Worm (Caenorhabditis elegans) whole organism, young adult: ENCODE results near the gene R05A10.1.

Source experiments
- B0019.2 ChIP-seq: fragments of 200-800 bp; sonication (Bioruptor generic); conservative IDR thresholded peaks from 2 replicates; pipeline ENCODE4 v1.3.6; 2022; ENCODE audit warnings: missing genetic modification reagents, missing genetic modification characterization, missing compliant biosample characterization
- B0261.1 ChIP-seq: sonication (generic microtip); optimal IDR thresholded peaks from 2 replicates; lab custom pipeline; 2016; ENCODE audit warnings: mild to moderate bottlenecking, missing genetic modification characterization, moderate library complexity, missing compliant biosample characterization
- B0336.3 ChIP-seq: fragments of 200-800 bp; sonication (Bioruptor generic); IDR thresholded peaks from 2 replicates; pipeline ENCODE4 v1.3.6; 2022; ENCODE audit warnings: missing genetic modification characterization, missing compliant biosample characterization
- C06A6.2 ChIP-seq: fragments of 200-800 bp; sonication (Bioruptor generic); conservative IDR thresholded peaks from 2 replicates; pipeline ENCODE4 v1.3.6; 2022; ENCODE audit warnings: missing genetic modification characterization, missing compliant biosample characterization
- D2030.7 ChIP-seq: fragments of 200-800 bp; sonication (Bioruptor generic); IDR thresholded peaks from 2 replicates; pipeline ENCODE4 v1.3.6; 2022; ENCODE audit warnings: missing genetic modification reagents, missing genetic modification characterization, missing compliant biosample characterization
- F57A8.1 ChIP-seq: fragments of 200-800 bp; sonication (Bioruptor generic); optimal IDR thresholded peaks from 2 replicates; lab custom pipeline; 2018; ENCODE audit warnings: mild to moderate bottlenecking, missing genetic modification characterization, moderate library complexity, missing compliant biosample characterization
- F57C9.4 ChIP-seq: sonication (generic microtip); optimal IDR thresholded peaks from 2 replicates; lab custom pipeline; 2017; ENCODE audit warnings: mild to moderate bottlenecking, missing genetic modification characterization, missing compliant biosample characterization
- K11D2.4 ChIP-seq: fragments of 200-800 bp; sonication (Bioruptor generic); IDR thresholded peaks from 2 replicates; pipeline ENCODE4 v1.3.6; 2022; ENCODE audit warnings: missing genetic modification reagents, missing genetic modification characterization, missing compliant biosample characterization
- K12H6.12 ChIP-seq: fragments of 200-800 bp; sonication (Bioruptor generic); optimal IDR thresholded peaks from 2 replicates; lab custom pipeline; 2018; ENCODE audit warnings: mild to moderate bottlenecking, missing genetic modification characterization, missing compliant biosample characterization
- Y53F4B.3 ChIP-seq: fragments of 200-800 bp; sonication (Bioruptor generic); IDR thresholded peaks from 2 replicates; pipeline ENCODE4 v1.3.6; 2022; ENCODE audit warnings: missing genetic modification reagents, missing genetic modification characterization, missing compliant biosample characterization
- Y53G8AR.9 ChIP-seq: fragments of 200-800 bp; sonication (Bioruptor generic); conservative IDR thresholded peaks from 2 replicates; pipeline ENCODE4 v1.3.6; 2022; ENCODE audit warnings: missing genetic modification reagents, missing genetic modification characterization, missing compliant biosample characterization
- Y56A3A.18 ChIP-seq: fragments of 200-800 bp; sonication (Bioruptor generic); IDR thresholded peaks from 2 replicates; pipeline ENCODE4 v1.3.6; 2022; ENCODE audit warnings: missing genetic modification reagents, missing genetic modification characterization, missing compliant biosample characterization
- Y67H2A.10 ChIP-seq: fragments of 200-800 bp; sonication (Bioruptor generic); conservative IDR thresholded peaks from 2 replicates; pipeline ENCODE4 v1.3.6; 2022; ENCODE audit warnings: missing genetic modification reagents, missing genetic modification characterization, missing compliant biosample characterization
- aptf-2 ChIP-seq: fragments of 200-800 bp; sonication (Bioruptor generic); conservative IDR thresholded peaks from 2 replicates; pipeline ENCODE4 v1.3.6; 2022; ENCODE audit warnings: missing genetic modification reagents, missing genetic modification characterization, missing compliant biosample characterization
- aptf-3 ChIP-seq: fragments of 200-800 bp; sonication (Bioruptor generic); IDR thresholded peaks from 2 replicates; pipeline ENCODE4 v1.3.6; 2022; ENCODE audit warnings: missing genetic modification characterization, missing compliant biosample characterization
- atf-7 ChIP-seq: sonication (generic microtip); optimal IDR thresholded peaks from 2 replicates; lab custom pipeline; 2017; ENCODE audit warnings: mild to moderate bottlenecking, missing genetic modification characterization, missing compliant biosample characterization
- athp-1 ChIP-seq: sonication (generic microtip); optimal IDR thresholded peaks from 2 replicates; lab custom pipeline; 2017; ENCODE audit warnings: mild to moderate bottlenecking, missing genetic modification characterization, missing compliant biosample characterization
- bed-1 ChIP-seq: fragments of 200-800 bp; sonication (Bioruptor generic); IDR thresholded peaks from 2 replicates; pipeline ENCODE4 v1.3.6; 2022; ENCODE audit warnings: missing genetic modification reagents, missing genetic modification characterization, missing compliant biosample characterization
- cebp-2 ChIP-seq: fragments of 200-800 bp; sonication (Bioruptor generic); IDR thresholded peaks from 2 replicates; pipeline ENCODE4 v1.3.6; 2022; ENCODE audit warnings: missing genetic modification characterization, missing compliant biosample characterization
- ceh-100 ChIP-seq: fragments of 200-800 bp; sonication (Bioruptor generic); IDR thresholded peaks from 2 replicates; pipeline ENCODE4 v1.3.6; 2022; ENCODE audit warnings: missing genetic modification reagents, missing genetic modification characterization, missing compliant biosample characterization
- ceh-40 ChIP-seq: fragments of 200-800 bp; sonication (Bioruptor generic); IDR thresholded peaks from 2 replicates; pipeline ENCODE4 v1.3.6; 2022; ENCODE audit warnings: missing genetic modification characterization, missing compliant biosample characterization
- ceh-79 ChIP-seq: sonication (generic microtip); optimal IDR thresholded peaks from 2 replicates; lab custom pipeline; 2017; ENCODE audit warnings: mild to moderate bottlenecking, missing genetic modification characterization, missing compliant biosample characterization
- ceh-91 ChIP-seq: fragments of 200-800 bp; sonication (Bioruptor generic); IDR thresholded peaks from 2 replicates; pipeline ENCODE4 v1.3.6; 2022; ENCODE audit warnings: missing genetic modification reagents, missing genetic modification characterization, missing compliant biosample characterization
- dpl-1 ChIP-seq: fragments of 150-350 bp; optimal IDR thresholded peaks from 2 replicates; lab custom pipeline; 2014; ENCODE audit warnings: missing biosample characterization, missing genetic modification reagents, missing genetic modification characterization
- efl-1 ChIP-seq: fragments of 150-350 bp; optimal IDR thresholded peaks from 2 replicates; lab custom pipeline; 2014; ENCODE audit warnings: missing biosample characterization, missing genetic modification reagents, missing genetic modification characterization
- egl-44 ChIP-seq: fragments of 200-800 bp; sonication (Bioruptor generic); IDR thresholded peaks from 2 replicates; pipeline ENCODE4 v1.3.6; 2022; ENCODE audit warnings: missing genetic modification reagents, missing genetic modification characterization, missing compliant biosample characterization
- him-1 ChIP-seq: sonication (generic microtip); optimal IDR thresholded peaks from 2 replicates; lab custom pipeline; 2016; ENCODE audit warnings: missing genotype, missing genetic modification reagents, missing genetic modification characterization, missing compliant biosample characterization
- hlh-12 ChIP-seq: sonication (generic microtip); optimal IDR thresholded peaks from 2 replicates; lab custom pipeline; 2016; ENCODE audit warnings: missing genetic modification characterization, missing compliant biosample characterization
- hmg-1.2 ChIP-seq: fragments of 200-800 bp; sonication (Bioruptor generic); IDR thresholded peaks from 2 replicates; pipeline ENCODE4 v1.3.6; 2022; ENCODE audit warnings: missing genetic modification reagents, missing genetic modification characterization, missing compliant biosample characterization
- hmg-20 ChIP-seq: fragments of 200-800 bp; sonication (Bioruptor generic); IDR thresholded peaks from 2 replicates; pipeline ENCODE4 v1.3.6; 2022; ENCODE audit warnings: missing genetic modification reagents, missing genetic modification characterization, missing compliant biosample characterization
- hsf-1 ChIP-seq: fragments of 200-800 bp; sonication (Bioruptor generic); IDR thresholded peaks from 2 replicates; pipeline ENCODE4 v1.3.6; 2022; ENCODE audit warnings: missing genetic modification reagents, missing genetic modification characterization, missing compliant biosample characterization
- lsy-27 ChIP-seq: sonication (generic microtip); optimal IDR thresholded peaks from 2 replicates; lab custom pipeline; 2017; ENCODE audit warnings: missing genetic modification characterization, mild to moderate bottlenecking, missing compliant biosample characterization, antibody characterized with exemption, missing genotype, borderline replicate concordance; ENCODE audit not compliant: insufficient read depth
- madf-10 ChIP-seq: sonication (generic microtip); optimal IDR thresholded peaks from 2 replicates; lab custom pipeline; 2016; ENCODE audit warnings: mild to moderate bottlenecking, missing genetic modification characterization, missing compliant biosample characterization
- madf-3 ChIP-seq: fragments of 200-800 bp; sonication (Bioruptor generic); IDR thresholded peaks from 2 replicates; pipeline ENCODE4 v1.3.6; 2022; ENCODE audit warnings: missing genetic modification reagents, missing genetic modification characterization, missing compliant biosample characterization
- madf-8 ChIP-seq: fragments of 200-800 bp; sonication (Bioruptor generic); conservative IDR thresholded peaks from 2 replicates; pipeline ENCODE4 v1.3.6; 2022; ENCODE audit warnings: missing genetic modification reagents, missing genetic modification characterization, missing compliant biosample characterization
- nfya-2 ChIP-seq: fragments of 200-800 bp; sonication (Bioruptor generic); IDR thresholded peaks from 2 replicates; pipeline ENCODE4 v1.3.6; 2022; ENCODE audit warnings: missing genetic modification reagents, missing genetic modification characterization, missing compliant biosample characterization
- nhr-80 ChIP-seq: sonication (generic microtip); optimal IDR thresholded peaks from 2 replicates; lab custom pipeline; 2016; ENCODE audit warnings: missing genetic modification characterization, missing compliant biosample characterization
- nhr-90 ChIP-seq: sonication (generic microtip); optimal IDR thresholded peaks from 2 replicates; lab custom pipeline; 2016; ENCODE audit warnings: missing genotype, mild to moderate bottlenecking, missing genetic modification characterization, missing compliant biosample characterization
- pha-4 ChIP-seq: fragments of 150-350 bp; sonication (generic microtip); optimal IDR thresholded peaks from 2 replicates; lab custom pipeline; 2014; ENCODE audit warnings: missing biosample characterization, missing genetic modification reagents, missing genetic modification characterization
- rcor-1 ChIP-seq: fragments of 200-800 bp; sonication (Bioruptor generic); IDR thresholded peaks from 2 replicates; pipeline ENCODE4 v1.3.6; 2022; ENCODE audit warnings: missing genetic modification reagents, missing genetic modification characterization, missing compliant biosample characterization
- rec-8 ChIP-seq, 2 experiments: sonication (generic microtip); optimal IDR thresholded peaks; 2 replicates each; lab custom pipeline; 2016; ENCODE audit warnings: mild to moderate bottlenecking in 2 of 2, missing genetic modification characterization in 2 of 2, missing genetic modification reagents in 2 of 2, missing genotype in 2 of 2, missing biosample characterization in 1 of 2, missing compliant biosample characterization in 1 of 2, moderate library complexity in 1 of 2
- sdz-38 ChIP-seq: sonication (generic microtip); optimal IDR thresholded peaks from 2 replicates; lab custom pipeline; 2016; ENCODE audit warnings: missing genotype, missing genetic modification characterization, missing compliant biosample characterization
- snpc-1.1 ChIP-seq: sonication (generic microtip); optimal IDR thresholded peaks from 2 replicates; lab custom pipeline; 2017; ENCODE audit warnings: missing genetic modification characterization, mild to moderate bottlenecking, missing compliant biosample characterization, antibody characterized with exemption, moderate library complexity, missing genotype, missing genetic modification reagents; ENCODE audit not compliant: insufficient read depth
- tbx-9 ChIP-seq: sonication (generic microtip); optimal IDR thresholded peaks from 2 replicates; lab custom pipeline; 2016; ENCODE audit warnings: borderline replicate concordance, missing genetic modification characterization, inconsistent platforms, missing compliant biosample characterization
- tlf-1 ChIP-seq: fragments of 200-800 bp; sonication (Bioruptor generic); optimal IDR thresholded peaks from 2 replicates; lab custom pipeline; 2018; ENCODE audit warnings: mild to moderate bottlenecking, missing genetic modification characterization, missing compliant biosample characterization
- unc-130 ChIP-seq: sonication (generic microtip); optimal IDR thresholded peaks from 2 replicates; lab custom pipeline; 2016; ENCODE audit warnings: missing genetic modification reagents, missing genetic modification characterization, missing compliant biosample characterization
- ztf-25 ChIP-seq: fragments of 200-800 bp; sonication (Bioruptor generic); IDR thresholded peaks from 2 replicates; pipeline ENCODE4 v1.3.6; 2022; ENCODE audit warnings: missing genetic modification reagents, missing genetic modification characterization, missing compliant biosample characterization
- ztf-6 ChIP-seq: fragments of 200-800 bp; sonication (Bioruptor generic); IDR thresholded peaks from 2 replicates; pipeline ENCODE4 v1.3.6; 2022; ENCODE audit warnings: missing genetic modification reagents, missing genetic modification characterization, missing compliant biosample characterization

Gene R05A10.1

DNA sequence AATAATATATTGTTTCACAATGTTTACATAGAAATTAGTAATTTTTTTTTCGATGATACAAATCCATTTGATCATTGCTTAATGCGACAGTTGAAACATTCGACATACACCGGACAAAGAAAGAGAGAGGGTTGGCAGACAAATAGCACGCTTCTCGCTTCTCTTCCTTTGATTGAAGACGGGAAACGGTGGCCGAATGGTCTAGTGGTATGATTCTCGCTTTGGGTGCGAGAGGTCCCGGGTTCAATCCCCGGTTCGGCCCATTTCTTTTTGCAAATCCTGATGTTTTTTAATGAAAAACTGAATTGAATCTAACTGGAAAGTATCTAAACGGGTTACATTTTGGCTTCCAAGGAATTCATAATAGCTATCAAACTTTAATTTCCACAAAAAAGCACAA lies 42.7 kb downstream of the R05A10.1 start (continued):
- TF ChIP-seq ztf-6 (GFP tag; lab: Robert Waterston, UW) = no peak
- TF ChIP-seq rec-8 (tag; optimal IDR thresholded peaks at IDR 0.05; lab: Kevin White, UChicago) = peak; percentile 37 to 61
- peak; percentile 51; the same call in 1 of the 2 replicates for TF ChIP-seq K11D2.4
- peak; percentile 34 for TF ChIP-seq atf-7 (tag; lab: Kevin White, UChicago)
- no peak for TF ChIP-seq K12H6.12 (tag; lab: Kevin White, UChicago)
- 0 out of 2 replicates have a peak, but pooled peaks have one; percentile 40 for TF ChIP-seq B0019.2 (GFP tag; lab: Robert Waterston, UW)
- no peak for TF ChIP-seq dpl-1 (GFP tag; lab: Kevin White, UChicago)
- TF ChIP-seq F57C9.4 (tag; lab: Kevin White, UChicago) = no peak
- TF ChIP-seq B0336.3 (GFP tag; lab: Robert Waterston, UW) = no peak; the same call in 1 of the 2 replicates
- peak; percentile 88 for TF ChIP-seq him-1 (tag; lab: Kevin White, UChicago)
- TF ChIP-seq nhr-80 (tag; lab: Kevin White, UChicago) = peak; percentile 4
- no peak for TF ChIP-seq sdz-38 (tag; lab: Kevin White, UChicago)
- TF ChIP-seq rcor-1 (GFP tag; lab: Robert Waterston, UW) = peak; percentile 88
- TF ChIP-seq snpc-1.1 (tag; lab: Kevin White, UChicago) = peak; percentile 69
- TF ChIP-seq madf-8 (GFP tag; lab: Robert Waterston, UW) = no peak
- TF ChIP-seq ceh-100 (GFP tag; lab: Robert Waterston, UW) = peak; percentile 48
- 0 out of 2 replicates have a peak, but pooled peaks have one; percentile 55 for TF ChIP-seq aptf-3 (GFP tag; lab: Robert Waterston, UW)
- TF ChIP-seq pha-4 (tag; lab: Kevin White, UChicago) = no peak
- no peak for TF ChIP-seq nfya-2
- TF ChIP-seq Y56A3A.18 = peak; percentile 69; the same call in 1 of the 2 replicates
- 0 out of 2 replicates have a peak, but pooled peaks have one; percentile 70 for TF ChIP-seq ceh-40 (GFP tag; lab: Robert Waterston, UW)
- TF ChIP-seq madf-10 = peak; percentile 33
- TF ChIP-seq cebp-2 (GFP tag; lab: Robert Waterston, UW) = peak; percentile 94
- TF ChIP-seq lsy-27 (tag; lab: Kevin White, UChicago) = peak; percentile 44
- TF ChIP-seq Y67H2A.10 (GFP tag; lab: Robert Waterston, UW) = peak; percentile 63; the same call in 1 of the 2 replicates
- TF ChIP-seq hlh-12 (tag; lab: Kevin White, UChicago) = peak; percentile 14
- TF ChIP-seq ztf-25 = peak; percentile 96
- TF ChIP-seq tbx-9 (tag; lab: Kevin White, UChicago) = no peak
- TF ChIP-seq madf-3 (GFP tag; lab: Robert Waterston, UW) = no peak
- TF ChIP-seq nhr-90 = peak; percentile 91
- TF ChIP-seq B0261.1 (tag; lab: Kevin White, UChicago) = peak; percentile 85
- peak; percentile 71 for TF ChIP-seq F57A8.1
- TF ChIP-seq hsf-1 (GFP tag; lab: Robert Waterston, UW) = peak; percentile 64; the same call in 1 of the 2 replicates
- TF ChIP-seq Y53G8AR.9 (GFP tag; lab: Robert Waterston, UW) = peak; percentile 34; the same call in 1 of the 2 replicates
- TF ChIP-seq aptf-2 (GFP tag; lab: Robert Waterston, UW) = no peak
- TF ChIP-seq D2030.7 (GFP tag; lab: Robert Waterston, UW) = peak; percentile 76
- TF ChIP-seq athp-1 (tag; lab: Kevin White, UChicago) = peak; percentile 23
- TF ChIP-seq C06A6.2 (GFP tag; lab: Robert Waterston, UW) = 0 out of 2 replicates have a peak, but pooled peaks have one; percentile 28
- no peak for TF ChIP-seq efl-1
- TF ChIP-seq hmg-20 (GFP tag; lab: Robert Waterston, UW) = peak; percentile 56; the same call in 1 of the 2 replicates
- TF ChIP-seq ceh-79 (tag; lab: Kevin White, UChicago) = no peak
- peak; percentile 20; the same call in 1 of the 2 replicates for TF ChIP-seq ceh-91 (GFP tag; lab: Robert Waterston, UW)
- peak; percentile 27 for TF ChIP-seq tlf-1
- TF ChIP-seq Y53F4B.3 = 0 out of 2 replicates have a peak, but pooled peaks have one; percentile 16
- no peak for TF ChIP-seq unc-130 (GFP tag; lab: Kevin White, UChicago)
- TF ChIP-seq bed-1 (GFP tag; lab: Robert Waterston, UW) = no peak
- TF ChIP-seq hmg-1.2 (GFP tag; lab: Robert Waterston, UW) = peak; percentile 71
- peak; percentile 67; the same call in 1 of the 2 replicates for TF ChIP-seq egl-44 (GFP tag; lab: Robert Waterston, UW)
